Fruit fly (Drosophila melanogaster) whole organism, pupa: ENCODE results near the gene tbc.
A peak's percentile ranks its signal among the peaks of the same experiment; 100 is the strongest.

Experiments used
- CG10348 ChIP-seq: fragments of 200-800 bp; sonication (Bioruptor generic); IDR thresholded peaks from 2 replicates; pipeline ENCODE4 v1.3.6; 2022; ENCODE audit warnings: missing biosample characterization, missing genetic modification characterization
- CG12605 ChIP-seq: fragments of 200-800 bp; sonication (Bioruptor generic); IDR thresholded peaks from 2 replicates; pipeline ENCODE4 v1.3.6; 2022; ENCODE audit warnings: missing biosample characterization, missing genetic modification characterization
- CG13204 ChIP-seq: fragments of 200-800 bp; sonication (Bioruptor generic); optimal IDR thresholded peaks from 2 replicates; lab custom pipeline; 2018; ENCODE audit warnings: missing biosample characterization, mild to moderate bottlenecking, missing genetic modification characterization, moderate library complexity
- CG14655 ChIP-seq: fragments of 200-800 bp; sonication (Bioruptor generic); optimal IDR thresholded peaks from 3 replicates; lab custom pipeline; 2017; ENCODE audit warnings: mild to moderate bottlenecking, missing biosample characterization, missing genetic modification reagents, missing genetic modification characterization
- CG15710 ChIP-seq: fragments of 200-800 bp; sonication (Bioruptor generic); optimal IDR thresholded peaks from 2 replicates; lab custom pipeline; 2018; ENCODE audit warnings: missing biosample characterization, mild to moderate bottlenecking, missing genetic modification characterization, moderate library complexity
- CG17806 ChIP-seq: fragments of 200-800 bp; sonication (Bioruptor generic); optimal IDR thresholded peaks from 2 replicates; lab custom pipeline; 2018; ENCODE audit warnings: missing biosample characterization, mild to moderate bottlenecking, missing genetic modification characterization, moderate library complexity
- CG32121 ChIP-seq: fragments of 200-800 bp; sonication (Bioruptor generic); IDR thresholded peaks from 2 replicates; pipeline ENCODE4 v1.3.6; 2022; ENCODE audit warnings: missing biosample characterization, missing genetic modification characterization
- CG34367 ChIP-seq: fragments of 200-800 bp; sonication (Bioruptor generic); optimal IDR thresholded peaks from 2 replicates; lab custom pipeline; 2018; ENCODE audit warnings: missing biosample characterization, mild to moderate bottlenecking, missing genetic modification characterization
- CG4496 ChIP-seq: fragments of 200-800 bp; sonication (Bioruptor generic); IDR thresholded peaks from 3 replicates; pipeline ENCODE4 v1.3.6; 2022; ENCODE audit warnings: missing biosample characterization, missing genetic modification characterization
- CG8159 ChIP-seq: fragments of 200-800 bp; sonication (Bioruptor generic); optimal IDR thresholded peaks from 3 replicates; lab custom pipeline; 2018; ENCODE audit warnings: missing biosample characterization, mild to moderate bottlenecking, missing genetic modification characterization, moderate library complexity
- CG8301 ChIP-seq: fragments of 200-800 bp; sonication (Bioruptor generic); optimal IDR thresholded peaks from 2 replicates; lab custom pipeline; 2018; ENCODE audit warnings: missing biosample characterization, mild to moderate bottlenecking, missing genetic modification characterization
- CG9948 ChIP-seq: fragments of 200-800 bp; sonication (Bioruptor generic); optimal IDR thresholded peaks from 2 replicates; lab custom pipeline; 2018; ENCODE audit warnings: missing biosample characterization, mild to moderate bottlenecking, missing genetic modification characterization, moderate library complexity
- D1 ChIP-seq: fragments of 200-800 bp; sonication (Bioruptor generic); optimal IDR thresholded peaks from 2 replicates; lab custom pipeline; 2018; ENCODE audit warnings: missing biosample characterization, mild to moderate bottlenecking, missing genetic modification characterization, moderate library complexity
- EcR ChIP-seq: fragments of 200-800 bp; sonication (Bioruptor generic); optimal IDR thresholded peaks from 3 replicates; lab custom pipeline; 2019; ENCODE audit warnings: missing biosample characterization, missing genetic modification characterization, mild to moderate bottlenecking, moderate library complexity, missing genetic modification reagents
- Ets98B ChIP-seq: fragments of 200-800 bp; sonication (Bioruptor generic); IDR thresholded peaks from 2 replicates; pipeline ENCODE4 v1.3.6; 2022; ENCODE audit warnings: missing biosample characterization, missing genetic modification characterization
- Pif1A ChIP-seq: fragments of 200-800 bp; sonication (Bioruptor generic); optimal IDR thresholded peaks from 3 replicates; lab custom pipeline; 2016; ENCODE audit warnings: missing biosample characterization, missing genetic modification characterization
- Pif1B ChIP-seq: fragments of 200-800 bp; sonication (Bioruptor generic); optimal IDR thresholded peaks from 3 replicates; lab custom pipeline; 2016; ENCODE audit warnings: missing biosample characterization, missing genetic modification characterization
- Snoo ChIP-seq: fragments of 200-800 bp; sonication (Bioruptor generic); optimal IDR thresholded peaks from 3 replicates; lab custom pipeline; 2017; ENCODE audit warnings: missing biosample characterization, mild to moderate bottlenecking, missing genetic modification characterization, inconsistent platforms
- fd96Ca ChIP-seq: fragments of 200-800 bp; sonication (Bioruptor generic); IDR thresholded peaks from 3 replicates; pipeline ENCODE4 v1.3.6; 2022; ENCODE audit warnings: missing biosample characterization, missing genetic modification characterization
- gl ChIP-seq: fragments of 200-800 bp; sonication (Bioruptor generic); optimal IDR thresholded peaks from 2 replicates; lab custom pipeline; 2018; ENCODE audit warnings: missing biosample characterization, mild to moderate bottlenecking, missing genetic modification characterization
- rn ChIP-seq: fragments of 200-800 bp; sonication (Bioruptor generic); IDR thresholded peaks from 2 replicates; pipeline ENCODE4 v1.3.6; 2022; ENCODE audit warnings: missing biosample characterization, missing genetic modification characterization

Gene tbc

DNA sequence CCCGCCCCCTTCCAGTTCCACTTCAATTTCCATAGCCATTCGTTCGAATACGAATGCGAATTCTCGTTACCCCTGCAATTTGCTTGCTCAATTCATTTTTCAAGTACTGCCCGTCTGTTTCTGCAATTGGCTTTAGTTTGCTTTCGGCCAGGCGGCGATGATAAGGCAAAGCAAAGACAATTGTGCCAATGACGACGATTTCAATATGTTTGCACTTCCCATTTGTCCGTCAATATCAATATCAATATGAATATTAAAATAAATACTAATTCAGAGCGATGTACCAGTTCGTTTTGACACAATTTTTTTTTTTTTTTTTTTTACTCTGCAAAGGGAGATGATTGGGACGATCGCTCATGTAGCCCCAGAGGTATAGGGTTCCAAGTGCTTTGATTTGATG, 56.8 kb downstream of the tbc start:
- no peak for TF ChIP-seq Snoo (tag; lab: Kevin White, UChicago)
- TF ChIP-seq CG32121 (GFP tag; lab: Robert Waterston, UW), result no peak
- TF ChIP-seq CG12605 (GFP tag; lab: Robert Waterston, UW), result no peak
- TF ChIP-seq CG17806 (tag; lab: Kevin White, UChicago), result no peak
- TF ChIP-seq CG4496, result no peak
- no peak for TF ChIP-seq Pif1A (GFP tag; lab: Kevin White, UChicago)
- no peak for TF ChIP-seq Ets98B
- no peak for TF ChIP-seq Pif1B (GFP tag; lab: Kevin White, UChicago)
- no peak for TF ChIP-seq CG8159 (tag; lab: Kevin White, UChicago)
- no peak for TF ChIP-seq rn (GFP tag; lab: Robert Waterston, UW)
- TF ChIP-seq CG9948, result no peak
- no peak for TF ChIP-seq CG14655 (GFP tag; lab: Kevin White, UChicago)
- no peak for TF ChIP-seq CG15710 (tag; lab: Kevin White, UChicago)
- no peak for TF ChIP-seq D1 (tag; lab: Kevin White, UChicago)
- TF ChIP-seq CG8301 (tag; lab: Kevin White, UChicago), result no peak
- TF ChIP-seq gl (tag; lab: Kevin White, UChicago), result no peak
- TF ChIP-seq fd96Ca (GFP tag; lab: Robert Waterston, UW), result no peak
- TF ChIP-seq EcR (GFP tag; lab: Kevin White, UChicago), result no peak
- TF ChIP-seq CG34367 (tag; lab: Kevin White, UChicago), result no peak
- no peak for TF ChIP-seq CG13204 (GFP tag; lab: Kevin White, UChicago)
- TF ChIP-seq, all 21 proteins: peak for 0

DNA sequence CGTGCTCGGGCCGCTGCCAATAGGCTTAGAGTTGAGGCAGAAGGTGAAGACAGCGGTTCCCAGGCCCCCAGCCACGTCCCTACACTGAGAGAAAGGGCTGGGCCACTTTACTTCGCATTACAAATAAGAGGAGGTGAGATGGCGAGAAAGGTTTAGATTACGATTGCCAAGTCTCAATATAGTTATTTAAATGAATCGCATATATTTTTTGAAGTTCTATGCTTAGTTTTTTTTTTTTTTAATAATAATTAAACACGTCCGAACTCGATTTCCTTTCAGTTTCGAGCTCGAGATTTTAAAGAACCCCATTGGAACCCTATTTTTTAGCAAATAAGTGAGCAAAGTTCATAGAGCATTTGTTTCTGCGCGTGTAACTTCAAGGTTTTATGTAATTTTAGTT, 58.7 kb downstream of the tbc start:
- TF ChIP-seq D1 (tag; lab: Kevin White, UChicago) (no peak), EcR (GFP tag; lab: Kevin White, UChicago) (no peak), fd96Ca (GFP tag; lab: Robert Waterston, UW) (0 out of 3 replicates have a peak, but pooled peaks have one; percentile 26), CG14655 (GFP tag; lab: Kevin White, UChicago) (peak; percentile 54), rn (GFP tag; lab: Robert Waterston, UW) (no peak), Pif1B (GFP tag; lab: Kevin White, UChicago) (peak; percentile 17), CG8301 (tag; lab: Kevin White, UChicago) (peak; percentile 13), Snoo (tag; lab: Kevin White, UChicago) (peak; percentile 28), CG4496 (peak; percentile 63; the same call in 2 of the 3 replicates), CG13204 (GFP tag; lab: Kevin White, UChicago) (no peak), CG9948 (peak; percentile 30), Ets98B (peak; percentile 38), Pif1A (GFP tag; lab: Kevin White, UChicago) (peak; percentile 60), CG17806 (tag; lab: Kevin White, UChicago) (peak; percentile 17), CG8159 (tag; lab: Kevin White, UChicago) (peak; percentile 41), CG15710 (tag; lab: Kevin White, UChicago) (peak; percentile 33)

DNA sequence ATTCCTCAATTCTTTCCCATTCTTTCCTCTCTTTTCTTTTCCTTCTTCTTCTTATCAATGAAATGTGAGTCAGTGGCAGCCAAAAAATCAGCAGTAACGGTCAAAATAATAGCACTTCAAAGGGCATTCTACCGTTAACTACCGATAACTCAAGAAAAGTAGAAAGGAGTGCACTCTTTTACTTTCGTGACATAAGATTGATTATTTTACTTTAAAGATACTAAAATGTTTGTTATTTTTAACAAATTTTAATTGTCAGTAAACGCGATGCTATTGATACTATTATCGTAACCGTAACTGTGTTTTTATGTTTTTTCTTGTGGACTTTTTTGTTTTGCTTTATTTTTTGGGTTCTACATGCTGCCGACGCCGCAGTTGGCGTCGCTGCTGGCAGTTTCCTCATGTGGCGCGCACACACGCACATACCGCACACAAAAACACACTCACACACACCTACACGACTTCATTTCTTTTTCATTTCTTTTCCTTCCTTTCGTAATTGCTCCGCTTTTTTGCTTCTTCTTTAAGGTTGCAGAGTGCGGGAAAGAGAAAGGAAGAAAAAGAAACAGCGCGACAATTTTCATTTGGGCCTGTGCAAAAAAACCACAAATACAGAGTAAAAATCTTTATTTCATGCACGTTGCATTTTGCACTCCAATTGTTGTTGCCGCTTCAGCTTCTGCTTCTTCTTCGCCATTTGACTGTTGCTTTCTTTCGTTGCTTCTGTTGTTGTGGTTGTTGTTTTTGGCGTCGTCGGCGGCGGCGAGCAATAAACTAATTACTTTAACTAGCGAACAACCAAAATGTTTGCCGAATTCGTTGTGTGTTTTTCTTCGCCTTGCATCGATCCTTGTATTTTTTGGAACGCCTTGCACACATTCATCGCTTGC, 60.6 kb downstream of the tbc start:
- no peak for TF ChIP-seq CG15710 (tag; lab: Kevin White, UChicago)
- TF ChIP-seq fd96Ca (GFP tag; lab: Robert Waterston, UW), result 0 out of 3 replicates have a peak, but pooled peaks have one; percentile 32
- TF ChIP-seq Pif1A (GFP tag; lab: Kevin White, UChicago), result peak; percentile 26
- TF ChIP-seq Snoo (tag; lab: Kevin White, UChicago), result peak; percentile 42
- no peak for TF ChIP-seq CG9948
- TF ChIP-seq CG32121 (GFP tag; lab: Robert Waterston, UW), result 0 out of 2 replicates have a peak, but pooled peaks have one; percentile 10

DNA sequence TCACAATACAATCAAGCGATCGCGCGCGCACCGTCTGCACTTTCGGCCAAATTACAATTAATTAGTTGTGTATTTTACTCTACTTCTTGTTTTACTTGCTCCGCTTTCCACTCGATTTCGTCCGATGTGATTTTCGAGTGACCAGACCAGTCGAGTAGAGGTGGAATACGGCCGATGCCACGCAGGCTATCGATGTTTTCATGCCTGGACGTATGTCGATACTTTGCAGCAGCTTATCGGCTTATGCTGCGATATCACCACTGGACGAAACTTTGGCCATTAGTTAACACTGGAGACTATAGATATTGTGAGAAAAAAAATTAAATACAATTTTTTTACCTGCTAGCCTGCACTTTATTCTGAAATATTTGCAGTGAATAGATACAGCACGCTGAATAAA, 61.4 kb downstream of the tbc start, which contains the start of gene RhoGAP19D:
RhoGAP19D (minus strand) TSS at position 155 of the 400 bp plus-strand sequence.
- TF ChIP-seq Ets98B (peak; percentile 54), Pif1B (GFP tag; lab: Kevin White, UChicago) (no peak), fd96Ca (GFP tag; lab: Robert Waterston, UW) (peak; percentile 60; the same call in 1 of the 3 replicates), CG12605 (GFP tag; lab: Robert Waterston, UW) (peak; percentile 20; the same call in 1 of the 2 replicates), CG32121 (GFP tag; lab: Robert Waterston, UW) (peak; percentile 44), CG4496 (peak; percentile 48; the same call in 1 of the 3 replicates), CG13204 (GFP tag; lab: Kevin White, UChicago) (no peak)
- TF ChIP-seq, all 21 proteins: peak for 5

DNA sequence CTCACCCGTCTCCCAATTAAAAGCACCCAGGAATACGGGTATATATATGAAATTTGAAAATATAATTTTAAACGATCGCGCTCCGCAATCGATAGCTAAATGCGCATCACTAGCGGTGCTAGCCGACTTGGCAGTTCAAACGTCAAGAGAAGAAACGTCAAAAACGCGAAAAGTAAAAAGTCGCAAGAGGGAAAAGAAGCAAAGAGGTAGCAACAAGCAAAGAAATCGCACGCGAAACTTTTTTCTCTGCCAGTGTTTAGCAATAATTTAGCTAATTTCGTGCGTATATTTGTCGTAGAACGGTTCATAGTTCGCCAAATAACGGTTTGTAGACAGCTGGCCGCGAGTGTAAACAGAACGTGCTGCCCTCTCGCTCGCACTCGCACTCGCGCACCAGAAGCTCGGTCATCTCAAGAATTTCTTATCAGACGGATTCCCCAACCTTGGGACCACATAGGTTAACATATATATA, 62.3 kb downstream of the tbc start, which contains the start of gene CG1812:
CG1812 (plus strand) TSS at position 163 of the 472 bp plus-strand sequence.
- TF ChIP-seq CG9948 (peak; percentile 5), Ets98B (peak; percentile 71), CG8301 (tag; lab: Kevin White, UChicago) (peak; percentile 35), CG10348 (GFP tag; lab: Robert Waterston, UW) (no peak), fd96Ca (GFP tag; lab: Robert Waterston, UW) (peak; percentile 82), Pif1B (GFP tag; lab: Kevin White, UChicago) (peak; percentile 24), CG4496 (peak; percentile 81), Snoo (tag; lab: Kevin White, UChicago) (peak; percentile 27), EcR (GFP tag; lab: Kevin White, UChicago) (peak; percentile 86), CG8159 (tag; lab: Kevin White, UChicago) (peak; percentile 55), D1 (tag; lab: Kevin White, UChicago) (no peak), CG15710 (tag; lab: Kevin White, UChicago) (peak; percentile 48), CG32121 (GFP tag; lab: Robert Waterston, UW) (peak; percentile 56; the same call in 1 of the 2 replicates), Pif1A (GFP tag; lab: Kevin White, UChicago) (peak; percentile 53), CG12605 (GFP tag; lab: Robert Waterston, UW) (0 out of 2 replicates have a peak, but pooled peaks have one; percentile 45), CG17806 (tag; lab: Kevin White, UChicago) (peak; percentile 24), rn (GFP tag; lab: Robert Waterston, UW) (no peak), CG14655 (GFP tag; lab: Kevin White, UChicago) (peak; percentile 38), CG34367 (tag; lab: Kevin White, UChicago) (peak; percentile 33), gl (tag; lab: Kevin White, UChicago) (peak; percentile 44), CG13204 (GFP tag; lab: Kevin White, UChicago) (no peak)
